Fruit fly (Drosophila melanogaster) whole organism, embryonic: Measurements from ENCODE around the gene mon2.

Experiments
- CG10654 ChIP-seq: fragments of 200-800 bp; sonication (Bioruptor generic); optimal IDR thresholded peaks from 2 replicates; lab custom pipeline; 2016; ENCODE audit warnings: missing biosample characterization, missing genetic modification characterization
- CG11398 ChIP-seq: fragments of 200-800 bp; sonication (Bioruptor generic); optimal IDR thresholded peaks from 2 replicates; lab custom pipeline; 2016; ENCODE audit warnings: missing biosample characterization, missing genetic modification characterization
- CG11456 ChIP-seq: fragments of 200-800 bp; sonication (Bioruptor generic); IDR thresholded peaks from 3 replicates; pipeline ENCODE4 v1.3.6; 2022; ENCODE audit warnings: missing biosample characterization, missing genetic modification characterization
- CG1233 ChIP-seq: fragments of 200-800 bp; sonication (Bioruptor generic); optimal IDR thresholded peaks from 4 replicates; lab custom pipeline; 2018; ENCODE audit warnings: missing biosample characterization, mild to moderate bottlenecking, missing genetic modification characterization
- CG12744 ChIP-seq: fragments of 200-800 bp; sonication (Bioruptor generic); optimal IDR thresholded peaks from 2 replicates; lab custom pipeline; 2016; ENCODE audit warnings: missing biosample characterization, missing genetic modification characterization
- CG13775 ChIP-seq: fragments of 200-800 bp; sonication (Bioruptor generic); optimal IDR thresholded peaks from 3 replicates; lab custom pipeline; 2017; ENCODE audit warnings: missing biosample characterization, mild to moderate bottlenecking, missing genetic modification characterization
- CG13894 ChIP-seq: fragments of 200-800 bp; sonication (Bioruptor generic); optimal IDR thresholded peaks from 3 replicates; lab custom pipeline; 2018; ENCODE audit warnings: missing biosample characterization, mild to moderate bottlenecking, missing genetic modification characterization, moderate library complexity
- CG18011 ChIP-seq: fragments of 200-800 bp; sonication (Bioruptor generic); optimal IDR thresholded peaks from 2 replicates; lab custom pipeline; 2017; ENCODE audit warnings: missing biosample characterization, missing genetic modification characterization, mild to moderate bottlenecking, moderate library complexity, missing genotype
- CG18599 ChIP-seq: fragments of 200-800 bp; sonication (Bioruptor generic); optimal IDR thresholded peaks from 3 replicates; lab custom pipeline; 2017; ENCODE audit warnings: missing biosample characterization, missing genetic modification characterization, mild to moderate bottlenecking, moderate library complexity, missing genetic modification reagents
- CG2712 ChIP-seq: fragments of 200-800 bp; optimal IDR thresholded peaks from 3 replicates; lab custom pipeline; 2019; ENCODE audit warnings: missing biosample characterization, mild to moderate bottlenecking, missing genetic modification characterization, moderate library complexity
- CG30020 ChIP-seq: fragments of 200-800 bp; optimal IDR thresholded peaks from 2 replicates; lab custom pipeline; 2019; ENCODE audit warnings: missing biosample characterization, mild to moderate bottlenecking, missing genetic modification characterization, moderate library complexity
- CG3163 ChIP-seq: fragments of 200-800 bp; sonication (Bioruptor generic); optimal IDR thresholded peaks from 3 replicates; lab custom pipeline; 2016; ENCODE audit warnings: missing biosample characterization, missing genetic modification characterization
- CG3281 ChIP-seq: fragments of 200-800 bp; sonication (Bioruptor generic); optimal IDR thresholded peaks from 3 replicates; lab custom pipeline; 2017; ENCODE audit warnings: missing biosample characterization, mild to moderate bottlenecking, missing genetic modification characterization
- CG3838 ChIP-seq: fragments of 200-800 bp; sonication (Bioruptor generic); optimal IDR thresholded peaks from 3 replicates; lab custom pipeline; 2016; ENCODE audit warnings: missing biosample characterization, missing genetic modification characterization
- CG4404 ChIP-seq: fragments of 200-800 bp; sonication (Bioruptor generic); IDR thresholded peaks from 2 replicates; pipeline ENCODE4 v1.3.6; 2022; ENCODE audit warnings: missing biosample characterization, missing genetic modification characterization
- CG5953 ChIP-seq: fragments of 200-800 bp; sonication (Bioruptor generic); IDR thresholded peaks from 2 replicates; pipeline ENCODE4 v1.3.6; 2022; ENCODE audit warnings: missing biosample characterization, missing genetic modification characterization
- CG6654 ChIP-seq: fragments of 200-800 bp; sonication (Bioruptor generic); optimal IDR thresholded peaks from 2 replicates; lab custom pipeline; 2017; ENCODE audit warnings: missing biosample characterization, mild to moderate bottlenecking, missing genetic modification characterization
- CG6765 ChIP-seq: fragments of 200-800 bp; sonication (Bioruptor generic); optimal IDR thresholded peaks from 3 replicates; lab custom pipeline; 2017; ENCODE audit warnings: missing biosample characterization, mild to moderate bottlenecking, missing genetic modification characterization
- CG7745 ChIP-seq: fragments of 200-800 bp; sonication (Bioruptor generic); optimal IDR thresholded peaks from 2 replicates; lab custom pipeline; 2018; ENCODE audit warnings: missing biosample characterization, mild to moderate bottlenecking, missing genetic modification characterization, moderate library complexity
- CG7839 ChIP-seq: fragments of 200-800 bp; sonication (Bioruptor generic); optimal IDR thresholded peaks from 3 replicates; lab custom pipeline; 2018; ENCODE audit warnings: missing biosample characterization, mild to moderate bottlenecking, missing genetic modification characterization, moderate library complexity
- CG9797 ChIP-seq: fragments of 200-800 bp; sonication (Bioruptor generic); optimal IDR thresholded peaks from 3 replicates; lab custom pipeline; 2018; ENCODE audit warnings: missing biosample characterization, mild to moderate bottlenecking, missing genetic modification characterization
- Deaf1 ChIP-seq: fragments of 200-800 bp; optimal IDR thresholded peaks from 3 replicates; lab custom pipeline; 2019; ENCODE audit warnings: missing biosample characterization, mild to moderate bottlenecking, missing genetic modification characterization, moderate library complexity
- Dp ChIP-seq: fragments of 200-800 bp; sonication (Bioruptor generic); optimal IDR thresholded peaks from 2 replicates; lab custom pipeline; 2018; ENCODE audit warnings: missing biosample characterization, mild to moderate bottlenecking, missing genetic modification characterization, moderate library complexity
- E2f2 ChIP-seq: fragments of 200-800 bp; sonication (Bioruptor generic); IDR thresholded peaks from 2 replicates; pipeline ENCODE4 v1.3.6; 2022; ENCODE audit warnings: missing biosample characterization, missing genetic modification characterization
- Eip74EF ChIP-seq, 2 experiments: fragments of 200-800 bp in 1 of 2; fragments of >200 bp in 1 of 2; sonication (Bioruptor generic) in 1 of 2; optimal IDR thresholded peaks; 2 replicates each; lab custom pipeline; 2017 to 2019; ENCODE audit warnings: missing biosample characterization in 2 of 2, missing genetic modification characterization in 2 of 2, mild to moderate bottlenecking in 1 of 2, moderate library complexity in 1 of 2
- HHEX ChIP-seq: fragments of 200-800 bp; sonication (Bioruptor generic); optimal IDR thresholded peaks from 3 replicates; lab custom pipeline; 2017; ENCODE audit warnings: missing biosample characterization, mild to moderate bottlenecking, missing genetic modification characterization, missing genetic modification reagents
- HLHmδ ChIP-seq: fragments of 200-800 bp; sonication (Bioruptor generic); optimal IDR thresholded peaks from 2 replicates; lab custom pipeline; 2018; ENCODE audit warnings: missing biosample characterization, mild to moderate bottlenecking, missing genetic modification characterization, moderate library complexity
- Hand ChIP-seq: fragments of 200-800 bp; sonication (Bioruptor generic); optimal IDR thresholded peaks from 2 replicates; lab custom pipeline; 2017; ENCODE audit warnings: mild to moderate bottlenecking, missing biosample characterization, missing genetic modification reagents, missing genetic modification characterization
- HmgD ChIP-seq: fragments of 200-800 bp; sonication (Bioruptor generic); optimal IDR thresholded peaks from 3 replicates; lab custom pipeline; 2016; ENCODE audit warnings: missing biosample characterization, missing genetic modification characterization
- Hsf ChIP-seq: fragments of 200-800 bp; sonication (Bioruptor generic); optimal IDR thresholded peaks from 3 replicates; lab custom pipeline; 2016; ENCODE audit warnings: missing biosample characterization, missing genetic modification characterization
- Opbp ChIP-seq: fragments of 200-800 bp; sonication (Bioruptor generic); IDR thresholded peaks from 3 replicates; pipeline ENCODE4 v1.3.6; 2022; ENCODE audit warnings: missing biosample characterization, missing genetic modification characterization; ENCODE audit not compliant: partially characterized antibody
- Pdp1 ChIP-seq, 2 experiments: fragments of 200-800 bp; sonication (Bioruptor generic); optimal IDR thresholded peaks; 3 replicates each; lab custom pipeline; 2016; ENCODE audit warnings: missing biosample characterization in 2 of 2, missing genetic modification characterization in 2 of 2, mild to moderate bottlenecking in 1 of 2, moderate library complexity in 1 of 2
- Spps ChIP-seq: fragments of 200-800 bp; sonication (Bioruptor generic); optimal IDR thresholded peaks from 2 replicates; lab custom pipeline; 2018; ENCODE audit warnings: missing biosample characterization, mild to moderate bottlenecking, missing genetic modification characterization
- bcd ChIP-seq: fragments of 200-800 bp; sonication (Bioruptor generic); optimal IDR thresholded peaks from 2 replicates; lab custom pipeline; 2017; ENCODE audit warnings: missing biosample characterization, mild to moderate bottlenecking, missing genetic modification characterization
- cwo ChIP-seq: fragments of 200-800 bp; sonication (Bioruptor generic); optimal IDR thresholded peaks from 3 replicates; lab custom pipeline; 2017; ENCODE audit warnings: missing biosample characterization, missing genetic modification characterization, mild to moderate bottlenecking, moderate library complexity, missing genetic modification reagents
- ems ChIP-seq: fragments of 200-800 bp; sonication (Bioruptor generic); optimal IDR thresholded peaks from 3 replicates; lab custom pipeline; 2016; ENCODE audit warnings: missing biosample characterization, missing genetic modification characterization
- gcm ChIP-seq: fragments of 200-800 bp; sonication (Bioruptor generic); optimal IDR thresholded peaks from 2 replicates; lab custom pipeline; 2019; ENCODE audit warnings: missing biosample characterization, mild to moderate bottlenecking, missing genetic modification characterization, moderate library complexity
- h ChIP-seq: fragments of >200 bp; optimal IDR thresholded peaks from 2 replicates; lab custom pipeline; 2017
- hth ChIP-seq: fragments of >200 bp; optimal IDR thresholded peaks from 2 replicates; lab custom pipeline; 2017; ENCODE audit warnings: inconsistent platforms
- inv ChIP-seq: fragments of 200-800 bp; sonication (Bioruptor generic); IDR thresholded peaks from 2 replicates; pipeline ENCODE4 v1.3.6; 2022; ENCODE audit warnings: missing biosample characterization, missing genetic modification characterization; ENCODE audit not compliant: partially characterized antibody
- jing ChIP-seq: fragments of 200-800 bp; sonication (Bioruptor generic); optimal IDR thresholded peaks from 2 replicates; lab custom pipeline; 2018; ENCODE audit warnings: missing biosample characterization, mild to moderate bottlenecking, missing genetic modification characterization
- kay ChIP-seq: fragments of 200-800 bp; sonication (Bioruptor generic); optimal IDR thresholded peaks from 2 replicates; lab custom pipeline; 2016; ENCODE audit warnings: missing biosample characterization, missing genetic modification characterization
- lbe ChIP-seq: fragments of 200-800 bp; sonication (Bioruptor generic); optimal IDR thresholded peaks from 2 replicates; lab custom pipeline; 2016; ENCODE audit warnings: missing biosample characterization, mild to moderate bottlenecking, missing genetic modification characterization
- slp2 ChIP-seq: fragments of 200-800 bp; sonication (Bioruptor generic); optimal IDR thresholded peaks from 2 replicates; lab custom pipeline; 2016; ENCODE audit warnings: missing biosample characterization, missing genetic modification characterization
- sr ChIP-seq: fragments of 200-800 bp; sonication (Bioruptor generic); IDR thresholded peaks from 3 replicates; pipeline ENCODE4 v1.3.6; 2022; ENCODE audit warnings: missing biosample characterization, missing genetic modification characterization
- stwl ChIP-seq: fragments of 200-800 bp; sonication (Bioruptor generic); optimal IDR thresholded peaks from 3 replicates; lab custom pipeline; 2018; ENCODE audit warnings: missing biosample characterization, mild to moderate bottlenecking, missing genetic modification characterization, moderate library complexity
- trem ChIP-seq: fragments of 200-800 bp; optimal IDR thresholded peaks from 3 replicates; lab custom pipeline; 2019; ENCODE audit warnings: missing biosample characterization, mild to moderate bottlenecking, missing genetic modification characterization, moderate library complexity
- tx ChIP-seq: fragments of 200-800 bp; sonication (Bioruptor generic); optimal IDR thresholded peaks from 2 replicates; lab custom pipeline; 2016; ENCODE audit warnings: missing biosample characterization, missing genetic modification characterization

mon2 gene

dm6 chr2L:8081640-8082485, 41.9 kb downstream of the mon2 start (continued):
- TF ChIP-seq ems (peak; percentile 12), HmgD (GFP tag; lab: Kevin White, UChicago) (no peak), gcm (GFP tag; lab: Kevin White, UChicago) (peak; percentile 87), hth (no peak), CG13894 (no peak), CG18011 (GFP tag; lab: Kevin White, UChicago) (peak; percentile 39), Deaf1 (no peak), lbe (GFP tag; lab: Kevin White, UChicago) (no peak), stwl (tag; lab: Kevin White, UChicago) (peak; percentile 21), Spps (peak; percentile 57), Eip74EF (GFP tag; optimal IDR thresholded peaks at IDR 0.05; lab: Kevin White, UChicago) (peak in 1 of 2 experiments; percentile 38), CG1233 (GFP tag; lab: Kevin White, UChicago) (peak; percentile 50), CG12744 (GFP tag; lab: Kevin White, UChicago) (no peak), CG11398 (GFP tag; lab: Kevin White, UChicago) (no peak), CG13775 (GFP tag; lab: Kevin White, UChicago) (peak; percentile 87), CG6765 (GFP tag; lab: Kevin White, UChicago) (peak; percentile 6), CG7745 (tag; lab: Kevin White, UChicago) (peak; percentile 9), trem (tag; lab: Kevin White, UChicago) (peak; percentile 67), bcd (peak; percentile 30), CG3281 (GFP tag; lab: Kevin White, UChicago) (peak; percentile 45), h (lab: Kevin White, UChicago) (no peak), sr (no peak), CG5953 (peak; percentile 80; the same call in 1 of the 2 replicates), CG7839 (tag; lab: Kevin White, UChicago) (peak; percentile 84), CG3838 (no peak), CG4404 (GFP tag; lab: Robert Waterston, UW) (peak; percentile 45), CG3163 (no peak), inv (GFP tag; lab: Robert Waterston, UW) (no peak), E2f2 (GFP tag; lab: Robert Waterston, UW) (peak; percentile 71), Dp (GFP tag; lab: Kevin White, UChicago) (no peak), CG9797 (GFP tag; lab: Kevin White, UChicago) (no peak), cwo (GFP tag; lab: Kevin White, UChicago) (peak; percentile 30), Hand (GFP tag; lab: Kevin White, UChicago) (peak; percentile 63), CG10654 (peak; percentile 56), Opbp (GFP tag; lab: Robert Waterston, UW) (no peak), HHEX (GFP tag; lab: Kevin White, UChicago) (peak; percentile 63), Pdp1 (GFP tag; optimal IDR thresholded peaks at IDR 0.05; lab: Kevin White, UChicago) (peak in 1 of 2 experiments; percentile 34), jing (GFP tag; lab: Kevin White, UChicago) (peak; percentile 30), slp2 (GFP tag; lab: Kevin White, UChicago) (peak; percentile 22), CG6654 (GFP tag; lab: Kevin White, UChicago) (no peak), tx (peak; percentile 5), CG11456 (peak; percentile 78; the same call in 2 of the 3 replicates), kay (GFP tag; lab: Kevin White, UChicago) (peak; percentile 46), CG30020 (tag; lab: Kevin White, UChicago) (peak; percentile 51), HLHmδ (GFP tag; lab: Kevin White, UChicago) (no peak), Hsf (GFP tag; lab: Kevin White, UChicago) (peak; percentile 61), CG18599 (GFP tag; lab: Kevin White, UChicago) (no peak), CG2712 (tag; lab: Kevin White, UChicago) (peak; percentile 92)
